Fruit fly (Drosophila melanogaster): Measurements from ENCODE around the gene CG18745.

CG18745 gene

dm6 chr3R:7813981-7814529 is 28.1 kb upstream of the CG18745 start, which contains the start of gene CG34384 (continued):
- TF ChIP-seq Eip74EF (GFP tag; optimal IDR thresholded peaks at IDR 0.05), result no peak
- TF ChIP-seq cad (GFP tag; optimal IDR thresholded peaks at IDR 0.05), result no peak
- TF ChIP-seq CG1529 (GFP tag; optimal IDR thresholded peaks at IDR 0.05), result no peak
- no peak for TF ChIP-seq oc (tag; optimal IDR thresholded peaks at IDR 0.05)
- TF ChIP-seq Xrp1 (GFP tag; IDR thresholded peaks at IDR 0.05), result peak; percentile 57; the same call in 1 of the 2 replicates
- TF ChIP-seq Sox100B (GFP tag; optimal IDR thresholded peaks at IDR 0.05), result peak; percentile 73
- peak; percentile 69 for TF ChIP-seq CG4424 (GFP tag; optimal IDR thresholded peaks at IDR 0.05)
- no peak for TF ChIP-seq Sin3A (optimal IDR thresholded peaks at IDR 0.05)
- peak; percentile 55 for TF ChIP-seq slbo (GFP tag; IDR thresholded peaks at IDR 0.05)
- TF ChIP-seq CTCF (GFP tag; optimal IDR thresholded peaks at IDR 0.05), result no peak
- no peak for TF ChIP-seq Bgb (GFP tag; IDR thresholded peaks at IDR 0.05; ENCODE audit: partially characterized antibody)
- peak; percentile 44 for TF ChIP-seq CG17829 (tag; optimal IDR thresholded peaks at IDR 0.05)
- TF ChIP-seq so (GFP tag; IDR thresholded peaks at IDR 0.05), result no peak
- no peak for TF ChIP-seq TFAM (GFP tag; optimal IDR thresholded peaks at IDR 0.05)
- TF ChIP-seq trem (tag; optimal IDR thresholded peaks at IDR 0.05), result no peak
- TF ChIP-seq E2f2 (GFP tag; IDR thresholded peaks at IDR 0.05), result no peak
- no peak for TF ChIP-seq chn (GFP tag; optimal IDR thresholded peaks at IDR 0.05)
- TF ChIP-seq Ada2b (GFP tag; IDR thresholded peaks at IDR 0.05), result no peak
- no peak for TF ChIP-seq CG12071 (GFP tag; optimal IDR thresholded peaks at IDR 0.05)
- peak; percentile 34 for TF ChIP-seq Hsf (GFP tag; optimal IDR thresholded peaks at IDR 0.05)
- peak; percentile 17; the same call in 1 of the 2 replicates for TF ChIP-seq CG8765 (GFP tag; IDR thresholded peaks at IDR 0.05)
- TF ChIP-seq abd-A (tag; optimal IDR thresholded peaks at IDR 0.05), result peak; percentile 50
- TF ChIP-seq luna (GFP tag; optimal IDR thresholded peaks at IDR 0.05), result no peak
- TF ChIP-seq CG17612 (GFP tag; IDR thresholded peaks at IDR 0.05), result no peak
- peak; percentile 61 for TF ChIP-seq CG8924 (tag; optimal IDR thresholded peaks at IDR 0.05)
- no peak for TF ChIP-seq Lhr (GFP tag; optimal IDR thresholded peaks at IDR 0.05)
- TF ChIP-seq Hand (GFP tag; optimal IDR thresholded peaks at IDR 0.05), result peak; percentile 66
- TF ChIP-seq CG15696 (tag; optimal IDR thresholded peaks at IDR 0.05), result peak; percentile 72
- no peak for TF ChIP-seq HLH4C (GFP tag; IDR thresholded peaks at IDR 0.05; ENCODE audit: partially characterized antibody)
- no peak for TF ChIP-seq lbe (GFP tag; optimal IDR thresholded peaks at IDR 0.05)
- TF ChIP-seq Mes4 (GFP tag; optimal IDR thresholded peaks at IDR 0.05), result no peak
- peak; percentile 72 for TF ChIP-seq CG12104 (GFP tag; optimal IDR thresholded peaks at IDR 0.05)
- no peak for TF ChIP-seq GATAe (GFP tag; conservative IDR thresholded peaks at IDR 0.05)
- no peak for TF ChIP-seq BEAF-32 (GFP tag; optimal IDR thresholded peaks at IDR 0.05)
- TF ChIP-seq peb (GFP tag; IDR thresholded peaks at IDR 0.05), result no peak
- TF ChIP-seq HmgD (GFP tag; optimal IDR thresholded peaks at IDR 0.05), result no peak
- peak; percentile 68 for TF ChIP-seq CG31441 (GFP tag; IDR thresholded peaks at IDR 0.05)
- TF ChIP-seq CG3065 (GFP tag; optimal IDR thresholded peaks at IDR 0.05), result no peak
- TF ChIP-seq CG17361 (GFP tag; IDR thresholded peaks at IDR 0.05), result peak; percentile 87
- TF ChIP-seq Ets65A (GFP tag), result peak; percentile 85
- TF ChIP-seq Jarid2 (GFP tag; optimal IDR thresholded peaks at IDR 0.05), result no peak
- TF ChIP-seq Dek (tag; optimal IDR thresholded peaks at IDR 0.05), result peak; percentile 33
- TF ChIP-seq pho (GFP tag; optimal IDR thresholded peaks at IDR 0.05), result peak; percentile 65
- TF ChIP-seq gce (GFP tag; IDR thresholded peaks at IDR 0.05), result no peak
- TF ChIP-seq CG7987 (GFP tag; optimal IDR thresholded peaks at IDR 0.05), result no peak
- TF ChIP-seq Side (GFP tag; optimal IDR thresholded peaks at IDR 0.05), result peak; percentile 31
- no peak for TF ChIP-seq CG17328 (GFP tag; IDR thresholded peaks at IDR 0.05)
- TF ChIP-seq Hr3 (GFP tag; optimal IDR thresholded peaks at IDR 0.05), result no peak
- no peak for TF ChIP-seq ab (GFP tag; optimal IDR thresholded peaks at IDR 0.05)
- no peak for TF ChIP-seq sim (GFP tag; IDR thresholded peaks at IDR 0.05)
- TF ChIP-seq pfk (GFP tag; optimal IDR thresholded peaks at IDR 0.05), result no peak
- no peak for TF ChIP-seq hb (GFP tag; IDR thresholded peaks at IDR 0.05; ENCODE audit: partially characterized antibody)
